Fruit fly (Drosophila melanogaster) Kc167 (cell line): ENCODE results near the gene tsh.

Experiments used
- Sin3A ChIP-seq: fragments of >200 bp; optimal IDR thresholded peaks from 2 replicates; lab custom pipeline; 2018; ENCODE audit warnings: missing external identifiers
- h ChIP-seq: fragments of >200 bp; optimal IDR thresholded peaks from 3 replicates; lab custom pipeline; 2018; ENCODE audit warnings: missing external identifiers
- insv ChIP-seq: fragments of >200 bp; optimal IDR thresholded peaks from 3 replicates; lab custom pipeline; 2018; ENCODE audit warnings: missing external identifiers
- psq ChIP-seq: fragments of >200 bp; optimal IDR thresholded peaks from 2 replicates; lab custom pipeline; 2017; ENCODE audit warnings: missing external identifiers
- ttk ChIP-seq: sonication (Bioruptor generic); optimal IDR thresholded peaks from 2 replicates; lab custom pipeline; 2017; ENCODE audit warnings: missing external identifiers

- TF ChIP-seq insv, result no peak
- TF ChIP-seq psq (lab: Kevin White, UChicago), result no peak
- no peak for TF ChIP-seq h (lab: Kevin White, UChicago)
- no peak for TF ChIP-seq Sin3A
- TF ChIP-seq ttk (lab: Kevin White, UChicago), result no peak
These were observed 35.6 kb upstream of the tsh start for dm6 chr2L:21792831-21793230.
